Worm (Caenorhabditis elegans): ENCODE results near the gene josd-1.

josd-1 gene

ce11 chrIII:2864669-2865068 lies 28.2 kb downstream of the josd-1 start:
- TF ChIP-seq php-3 (GFP tag; IDR thresholded peaks at IDR 0.05) = no peak

DNA sequence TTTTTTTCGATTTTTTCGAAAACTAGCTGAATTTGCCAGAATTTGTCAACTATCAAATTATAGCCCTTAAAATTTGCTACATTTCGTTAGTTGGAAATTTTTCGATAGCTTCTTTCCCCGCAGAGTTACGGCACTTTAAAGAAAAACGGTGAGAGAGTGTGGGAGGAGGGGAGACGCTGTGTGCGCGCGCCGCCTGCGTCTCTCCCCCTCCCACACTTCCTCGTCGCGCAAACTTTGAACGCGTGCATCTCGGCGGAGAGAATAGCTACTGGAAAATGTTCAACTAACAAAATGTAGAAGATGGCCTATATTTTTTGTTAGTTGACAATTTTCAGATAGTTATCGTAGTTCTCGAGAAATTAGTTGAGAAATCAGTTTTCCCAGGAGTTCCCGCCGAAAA lies 30.2 kb downstream of the josd-1 start:
- TF ChIP-seq egl-43 (GFP tag; IDR thresholded peaks at IDR 0.05) = no peak
- TF ChIP-seq sdz-12 (GFP tag; optimal IDR thresholded peaks at IDR 0.05) = no peak
- no peak for TF ChIP-seq arid-1 (GFP tag; conservative IDR thresholded peaks at IDR 0.05)
- TF ChIP-seq php-3 (GFP tag; IDR thresholded peaks at IDR 0.05) = no peak
- no peak for TF ChIP-seq unc-130 (GFP tag; optimal IDR thresholded peaks at IDR 0.05)
- no peak for TF ChIP-seq nhr-25 (tag; optimal IDR thresholded peaks at IDR 0.05; ENCODE audit: borderline replicate concordance, insufficient read depth)
- TF ChIP-seq daf-8 (GFP tag; IDR thresholded peaks at IDR 0.05) = no peak
- TF ChIP-seq madf-9 (GFP tag; conservative IDR thresholded peaks at IDR 0.05) = no peak
- TF ChIP-seq hlh-11 (tag; optimal IDR thresholded peaks at IDR 0.05) = no peak
- no peak for TF ChIP-seq gei-8 (GFP tag; optimal IDR thresholded peaks at IDR 0.05)
- no peak for TF ChIP-seq attf-4 (tag; optimal IDR thresholded peaks at IDR 0.05)
- no peak for TF ChIP-seq nhr-102 (tag; optimal IDR thresholded peaks at IDR 0.05)
- no peak for TF ChIP-seq spr-3 (GFP tag; optimal IDR thresholded peaks at IDR 0.05)
- TF ChIP-seq unc-62 (GFP tag; optimal IDR thresholded peaks at IDR 0.05 in 1 of 2) = no peak
- TF ChIP-seq unc-62 (tag; optimal IDR thresholded peaks at IDR 0.05) = no peak
- no peak for TF ChIP-seq nhr-42 (GFP tag; IDR thresholded peaks at IDR 0.05)
- TF ChIP-seq dmd-9 (GFP tag; IDR thresholded peaks at IDR 0.05) = no peak
- no peak for TF ChIP-seq rbr-2 (tag; optimal IDR thresholded peaks at IDR 0.05)

- TF ChIP-seq mxl-3 (GFP tag; optimal IDR thresholded peaks at IDR 0.05) (peak; percentile 19), spr-3 (GFP tag; optimal IDR thresholded peaks at IDR 0.05) (no peak), Y75B8A.6 (GFP tag; IDR thresholded peaks at IDR 0.05) (no peak), ztf-7 (tag; optimal IDR thresholded peaks at IDR 0.05) (no peak), egl-27 (tag; optimal IDR thresholded peaks at IDR 0.05) (no peak), mdl-1 (tag; optimal IDR thresholded peaks at IDR 0.05) (peak in 1 of 2 experiments; percentile 23), T26A8.4 (GFP tag; IDR thresholded peaks at IDR 0.05) (no peak), F26F4.8 (GFP tag; conservative IDR thresholded peaks at IDR 0.05) (no peak), nhr-111 (GFP tag; optimal IDR thresholded peaks at IDR 0.05) (no peak), hlh-11 (tag; optimal IDR thresholded peaks at IDR 0.05) (peak; percentile 34), snpc-4 (tag; optimal IDR thresholded peaks at IDR 0.05) (no peak), lsy-2 (tag; optimal IDR thresholded peaks at IDR 0.05) (peak in 1 of 2 experiments; percentile 70), nhr-28 (tag; optimal IDR thresholded peaks at IDR 0.05) (peak; percentile 54), zip-11 (GFP tag; IDR thresholded peaks at IDR 0.05) (no peak), egl-43 (GFP tag; IDR thresholded peaks at IDR 0.05) (no peak)
Observed at ce11 chrIII:2868416-2868815, 32.0 kb downstream of the josd-1 start.

- TF ChIP-seq mxl-2 (GFP tag; conservative IDR thresholded peaks at IDR 0.05) (no peak), ceh-44 (GFP tag; IDR thresholded peaks at IDR 0.05) (no peak), ceh-20 (GFP tag; IDR thresholded peaks at IDR 0.05) (peak; percentile 63; the same call in 1 of the 2 replicates), php-3 (GFP tag; IDR thresholded peaks at IDR 0.05) (peak; percentile 88), F37D6.2 (tag; optimal IDR thresholded peaks at IDR 0.05) (no peak)
Observed at ce11 chrIII:2869033-2869432, 32.6 kb downstream of the josd-1 start.

DNA sequence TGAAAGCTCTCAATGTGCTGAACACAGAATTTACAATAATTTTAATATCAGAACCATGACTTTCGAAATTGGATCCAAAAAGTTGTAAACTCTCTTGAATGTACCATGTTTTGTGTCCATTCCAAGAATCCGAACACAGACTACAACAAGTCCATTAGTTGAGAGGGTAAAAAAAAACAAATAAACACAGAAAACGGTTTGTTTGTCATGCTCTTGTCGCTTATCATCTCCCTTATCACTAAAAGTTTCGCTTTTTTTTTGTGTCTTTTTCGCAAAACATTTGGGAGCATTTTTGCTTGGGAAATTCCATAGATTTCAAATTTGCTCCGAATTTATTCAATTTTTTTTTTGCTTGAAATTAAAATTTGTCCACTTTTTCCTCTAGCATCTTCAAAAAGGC lies 33.1 kb downstream of the josd-1 start:
- TF ChIP-seq D1046.2 (GFP tag; IDR thresholded peaks at IDR 0.05) (no peak), ceh-62 (tag; optimal IDR thresholded peaks at IDR 0.05) (no peak), lim-7 (GFP tag; IDR thresholded peaks at IDR 0.05) (no peak), nhr-41 (GFP tag; IDR thresholded peaks at IDR 0.05) (no peak), hlh-11 (tag; optimal IDR thresholded peaks at IDR 0.05) (peak; percentile 38), nhr-76 (tag; optimal IDR thresholded peaks at IDR 0.05) (no peak), lin-38 (GFP tag; IDR thresholded peaks at IDR 0.05) (no peak), nhr-77 (tag; optimal IDR thresholded peaks at IDR 0.05) (peak; percentile 35), nhr-102 (tag; optimal IDR thresholded peaks at IDR 0.05) (no peak), ctbp-1 (GFP tag; IDR thresholded peaks at IDR 0.05) (no peak), lir-3 (tag; optimal IDR thresholded peaks at IDR 0.05) (no peak), F44E2.7 (GFP tag; IDR thresholded peaks at IDR 0.05) (no peak), ceh-20 (GFP tag; IDR thresholded peaks at IDR 0.05) (no peak), madf-5 (GFP tag; IDR thresholded peaks at IDR 0.05) (no peak), daf-16 (GFP tag; optimal IDR thresholded peaks at IDR 0.05) (no peak), daf-16 (tag; optimal IDR thresholded peaks at IDR 0.05) (peak; percentile 84)
